Fruit fly (Drosophila melanogaster): ENCODE measurements around the gene obst-A.

obst-A gene

DNA sequence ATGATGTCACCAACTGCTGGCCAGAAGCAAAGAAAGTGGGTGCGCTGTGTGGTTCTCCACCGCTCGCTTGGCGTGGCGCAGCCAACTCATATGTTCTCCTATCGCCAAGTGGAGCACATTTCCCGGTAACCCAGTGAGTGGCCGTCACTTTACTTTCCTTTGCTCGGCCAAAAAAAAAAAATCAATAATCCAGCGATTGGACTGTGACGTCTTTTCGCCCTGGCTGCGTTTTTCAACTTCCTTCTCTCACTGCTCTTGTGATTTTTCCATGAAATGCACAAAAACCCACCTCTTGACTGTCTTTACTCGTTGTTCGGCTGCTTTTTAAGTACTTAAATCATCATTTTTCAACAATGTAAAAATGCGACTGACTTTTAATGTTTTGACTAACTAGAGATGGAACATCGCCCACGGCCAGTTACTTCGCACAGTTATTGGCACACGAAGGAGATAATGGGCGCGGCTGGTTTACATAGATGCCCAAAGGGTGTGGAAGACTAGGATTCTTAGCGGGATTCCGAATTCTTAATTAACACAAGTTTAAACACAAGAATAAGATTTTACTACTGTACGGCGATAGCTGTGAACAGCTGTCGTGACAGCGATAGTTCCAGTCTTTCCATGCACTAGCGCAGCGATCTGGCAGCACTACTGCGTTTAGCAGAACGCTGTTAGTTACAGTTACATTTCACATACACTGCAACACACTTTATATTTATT lies 3.7 kb upstream of the obst-A start, which contains the start of gene sw (continued):
- TF ChIP-seq al (GFP tag; IDR thresholded peaks at IDR 0.05), result peak; percentile 74
- TF ChIP-seq CG13296 (GFP tag; optimal IDR thresholded peaks at IDR 0.05), result peak; percentile 42
- peak in 1 of 3 experiments; percentile 69 for TF ChIP-seq lola (GFP tag; optimal IDR thresholded peaks at IDR 0.05)
- TF ChIP-seq Scr (GFP tag; IDR thresholded peaks at IDR 0.05; ENCODE audit: partially characterized antibody), result peak; percentile 95
- TF ChIP-seq nmo (GFP tag; optimal IDR thresholded peaks at IDR 0.05), result peak; percentile 80
- TF ChIP-seq Hr51 (GFP tag; optimal IDR thresholded peaks at IDR 0.05), result peak; percentile 73 to 80
- TF ChIP-seq CG30020 (tag; optimal IDR thresholded peaks at IDR 0.05), result peak; percentile 72
- no peak for TF ChIP-seq sd (tag; optimal IDR thresholded peaks at IDR 0.05)
- peak; percentile 69 for TF ChIP-seq CG17361 (GFP tag; IDR thresholded peaks at IDR 0.05)
- no peak for TF ChIP-seq gsb-n (tag; optimal IDR thresholded peaks at IDR 0.05)
- peak; percentile 31 for TF ChIP-seq CrebB (tag; optimal IDR thresholded peaks at IDR 0.05)
- TF ChIP-seq CG7963 (GFP tag; IDR thresholded peaks at IDR 0.05; ENCODE audit: partially characterized antibody), result peak; percentile 80
- TF ChIP-seq CG18599 (GFP tag; optimal IDR thresholded peaks at IDR 0.05), result peak; percentile 53
- peak; percentile 37 for TF ChIP-seq CG9876 (GFP tag; optimal IDR thresholded peaks at IDR 0.05)
- no peak for TF ChIP-seq Lim3 (GFP tag; IDR thresholded peaks at IDR 0.05)
- TF ChIP-seq CG3995 (GFP tag; optimal IDR thresholded peaks at IDR 0.05), result peak; percentile 97
- TF ChIP-seq rib (GFP tag; IDR thresholded peaks at IDR 0.05), result 0 out of 2 replicates have a peak, but pooled peaks have one; percentile 18
- no peak for TF ChIP-seq Drgx (GFP tag; IDR thresholded peaks at IDR 0.05)
- peak; percentile 95 for TF ChIP-seq hb (GFP tag; IDR thresholded peaks at IDR 0.05; ENCODE audit: partially characterized antibody)
- no peak for TF ChIP-seq CG10431 (GFP tag; optimal IDR thresholded peaks at IDR 0.05)
- peak in 1 of 3 experiments; percentile 31 for TF ChIP-seq Stat92E (GFP tag; optimal IDR thresholded peaks at IDR 0.05)
- TF ChIP-seq ato (GFP tag; IDR thresholded peaks at IDR 0.05; ENCODE audit: partially characterized antibody), result peak; percentile 67
- TF ChIP-seq trh (GFP tag; optimal IDR thresholded peaks at IDR 0.05), result no peak
- peak; percentile 75 for TF ChIP-seq nerfin-2 (GFP tag; IDR thresholded peaks at IDR 0.05; ENCODE audit: partially characterized antibody)
- peak; percentile 27; the same call in 1 of the 2 replicates for TF ChIP-seq CG4730 (GFP tag; IDR thresholded peaks at IDR 0.05)
- peak; percentile 61 for TF ChIP-seq B-H2 (GFP tag; optimal IDR thresholded peaks at IDR 0.05)
- peak; percentile 78 for TF ChIP-seq CoRest (tag; optimal IDR thresholded peaks at IDR 0.05)
- TF ChIP-seq sna (GFP tag; IDR thresholded peaks at IDR 0.05; ENCODE audit: partially characterized antibody), result peak; percentile 89
- peak; percentile 62 for TF ChIP-seq YL-1 (GFP tag; optimal IDR thresholded peaks at IDR 0.05)
- no peak for TF ChIP-seq CG1024 (GFP tag; IDR thresholded peaks at IDR 0.05)
- TF ChIP-seq CG12219 (GFP tag; optimal IDR thresholded peaks at IDR 0.05), result peak; percentile 18
- TF ChIP-seq Nf-YA (GFP tag; IDR thresholded peaks at IDR 0.05), result no peak
- peak; percentile 57 for TF ChIP-seq ttk (GFP tag; IDR thresholded peaks at IDR 0.05)
- no peak for TF ChIP-seq CG14965 (GFP tag; optimal IDR thresholded peaks at IDR 0.05; ENCODE audit: borderline replicate concordance)
- TF ChIP-seq jumu (GFP tag; optimal IDR thresholded peaks at IDR 0.05), result peak; percentile 60
- no peak for TF ChIP-seq sima (GFP tag; optimal IDR thresholded peaks at IDR 0.05)
- no peak for TF ChIP-seq crc (GFP tag; optimal IDR thresholded peaks at IDR 0.05)
- TF ChIP-seq bowl (GFP tag; IDR thresholded peaks at IDR 0.05), result no peak
- TF ChIP-seq br (optimal IDR thresholded peaks at IDR 0.05), result no peak
- TF ChIP-seq mirr (GFP tag; optimal IDR thresholded peaks at IDR 0.05), result peak; percentile 45
- TF ChIP-seq usp (GFP tag; optimal IDR thresholded peaks at IDR 0.05), result no peak
- no peak for TF ChIP-seq hth (optimal IDR thresholded peaks at IDR 0.05)
- no peak for TF ChIP-seq seq (GFP tag; IDR thresholded peaks at IDR 0.05)
- peak; percentile 19; the same call in 1 of the 3 replicates for TF ChIP-seq B-H1 (GFP tag; IDR thresholded peaks at IDR 0.05)
- peak; percentile 42; the same call in 1 of the 2 replicates for TF ChIP-seq Taf1 (GFP tag; IDR thresholded peaks at IDR 0.05)
- TF ChIP-seq luna (GFP tag; optimal IDR thresholded peaks at IDR 0.05), result no peak
- peak; percentile 94 for TF ChIP-seq row (GFP tag; IDR thresholded peaks at IDR 0.05)
- TF ChIP-seq CG6683 (GFP tag; optimal IDR thresholded peaks at IDR 0.05), result peak; percentile 1
- peak; percentile 44 for TF ChIP-seq Chrac-16 (GFP tag; optimal IDR thresholded peaks at IDR 0.05)

Measured in whole organism, embryonic.